Worm (Caenorhabditis elegans) whole organism, L1 larva: ENCODE data around the gene F59B1.4.

Source experiments
- ama-1 ChIP-seq: fragments of 150-350 bp; optimal IDR thresholded peaks from 2 replicates; lab custom pipeline; 2014
- dpl-1 ChIP-seq, 3 experiments: fragments of 150-350 bp in 2 of 3; sonication (generic microtip) in 1 of 3; optimal IDR thresholded peaks; 2 replicates each; lab custom pipeline; 2014 to 2017; ENCODE audit warnings: missing biosample characterization in 3 of 3, missing genetic modification characterization in 3 of 3, missing genetic modification reagents in 3 of 3
- jun-1 ChIP-seq: fragments of 150-350 bp; optimal IDR thresholded peaks from 2 replicates; lab custom pipeline; 2014; ENCODE audit warnings: missing biosample characterization, missing genetic modification reagents, missing genetic modification characterization
- nhr-12 ChIP-seq: sonication (generic microtip); optimal IDR thresholded peaks from 2 replicates; lab custom pipeline; 2017; ENCODE audit warnings: missing biosample characterization, missing genetic modification characterization
- nhr-76 ChIP-seq: sonication (generic microtip); optimal IDR thresholded peaks from 2 replicates; lab custom pipeline; 2017; ENCODE audit warnings: missing biosample characterization, missing genetic modification characterization
- snpc-4 ChIP-seq: fragments of 150-350 bp; optimal IDR thresholded peaks from 2 replicates; lab custom pipeline; 2014; ENCODE audit warnings: missing biosample characterization, missing genetic modification characterization
- tbx-2 ChIP-seq: sonication (generic microtip); optimal IDR thresholded peaks from 2 replicates; lab custom pipeline; 2016; ENCODE audit warnings: missing genetic modification characterization, missing compliant biosample characterization
- unc-98 ChIP-seq: fragments of 200-800 bp; sonication (Bioruptor generic); IDR thresholded peaks from 2 replicates; pipeline ENCODE4 v1.3.6; 2022; ENCODE audit warnings: missing genetic modification characterization, missing compliant biosample characterization

DNA sequence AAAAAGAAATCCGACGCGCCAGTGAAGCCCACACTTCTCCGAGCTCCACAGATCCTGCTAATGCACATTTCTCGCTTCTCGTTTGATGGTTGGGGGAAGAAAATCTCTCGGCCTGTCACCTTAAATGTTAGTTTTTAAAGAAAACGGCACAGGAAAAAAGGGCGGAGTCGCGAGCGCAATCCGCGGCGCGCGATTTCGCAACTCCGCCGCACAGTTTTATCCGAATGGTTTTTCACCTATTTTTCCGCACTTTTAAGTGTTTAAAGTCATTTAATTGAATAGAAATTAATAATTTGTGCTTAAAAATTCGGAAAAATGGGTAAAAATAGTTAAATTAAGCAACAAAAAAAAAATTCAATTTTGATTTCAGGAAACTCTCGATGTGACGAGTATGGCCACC is 39.2 kb downstream of the F59B1.4 start:
- peak; percentile 10 to 16 (median 15) for TF ChIP-seq dpl-1 (GFP tag; optimal IDR thresholded peaks at IDR 0.05; lab: Kevin White, UChicago)
- peak; percentile 12 for TF ChIP-seq tbx-2 (tag; lab: Kevin White, UChicago)
- no peak for TF ChIP-seq jun-1
- no peak for TF ChIP-seq unc-98 (GFP tag; lab: Robert Waterston, UW)
- no peak for TF ChIP-seq snpc-4 (tag; lab: Kevin White, UChicago)
- TF ChIP-seq nhr-76 (tag; lab: Kevin White, UChicago) = no peak
- no peak for TF ChIP-seq ama-1 (lab: Kevin White, UChicago)
- no peak for TF ChIP-seq nhr-12 (tag; lab: Kevin White, UChicago)
